Fruit fly (Drosophila melanogaster) whole organism, embryonic: ENCODE data around the gene CG3014.

ENCODE experiments used
- B-H2 ChIP-seq: fragments of 200-800 bp; sonication (Bioruptor generic); optimal IDR thresholded peaks from 2 replicates; lab custom pipeline; 2018; ENCODE audit warnings: missing biosample characterization, mild to moderate bottlenecking, missing genetic modification characterization
- CG11093 ChIP-seq: fragments of 200-800 bp; sonication (Bioruptor generic); IDR thresholded peaks from 3 replicates; pipeline ENCODE4 v1.3.6; 2022; ENCODE audit warnings: missing biosample characterization, missing genetic modification characterization
- CG11560 ChIP-seq: fragments of 200-800 bp; sonication (Bioruptor generic); IDR thresholded peaks from 3 replicates; pipeline ENCODE4 v1.3.6; 2022; ENCODE audit warnings: missing biosample characterization, missing genetic modification characterization
- CG1233 ChIP-seq: fragments of 200-800 bp; sonication (Bioruptor generic); optimal IDR thresholded peaks from 4 replicates; lab custom pipeline; 2018; ENCODE audit warnings: missing biosample characterization, mild to moderate bottlenecking, missing genetic modification characterization
- CG12769 ChIP-seq: fragments of 200-800 bp; sonication (Bioruptor generic); optimal IDR thresholded peaks from 2 replicates; lab custom pipeline; 2019; ENCODE audit warnings: missing biosample characterization, mild to moderate bottlenecking, missing genetic modification characterization, moderate library complexity
- CG15269 ChIP-seq: fragments of 200-800 bp; sonication (Bioruptor generic); optimal IDR thresholded peaks from 2 replicates; lab custom pipeline; 2018; ENCODE audit warnings: missing biosample characterization, mild to moderate bottlenecking, missing genetic modification characterization, moderate library complexity
- CG1529 ChIP-seq: fragments of 200-800 bp; sonication (Bioruptor generic); optimal IDR thresholded peaks from 3 replicates; lab custom pipeline; 2018; ENCODE audit warnings: missing biosample characterization, missing genetic modification characterization
- CG15601 ChIP-seq: fragments of 200-800 bp; sonication (Bioruptor generic); optimal IDR thresholded peaks from 3 replicates; lab custom pipeline; 2019; ENCODE audit warnings: missing biosample characterization, mild to moderate bottlenecking, missing genetic modification characterization, moderate library complexity
- CG16779 ChIP-seq: fragments of 200-800 bp; sonication (Bioruptor generic); IDR thresholded peaks from 2 replicates; pipeline ENCODE4 v1.3.6; 2022; ENCODE audit warnings: missing biosample characterization, missing genetic modification characterization
- CG17328 ChIP-seq: fragments of 200-800 bp; sonication (Bioruptor generic); IDR thresholded peaks from 2 replicates; pipeline ENCODE4 v1.3.6; 2022; ENCODE audit warnings: missing biosample characterization, missing genetic modification characterization
- CG31365 ChIP-seq: fragments of 200-800 bp; sonication (Bioruptor generic); optimal IDR thresholded peaks from 2 replicates; lab custom pipeline; 2018; ENCODE audit warnings: missing biosample characterization, mild to moderate bottlenecking, missing genetic modification characterization
- CG3281 ChIP-seq: fragments of 200-800 bp; sonication (Bioruptor generic); optimal IDR thresholded peaks from 3 replicates; lab custom pipeline; 2017; ENCODE audit warnings: missing biosample characterization, mild to moderate bottlenecking, missing genetic modification characterization
- CG3407 ChIP-seq: fragments of 200-800 bp; sonication (Bioruptor generic); optimal IDR thresholded peaks from 2 replicates; lab custom pipeline; 2018; ENCODE audit warnings: missing biosample characterization, mild to moderate bottlenecking, missing genetic modification characterization
- CG34224 ChIP-seq: fragments of 200-800 bp; sonication (Bioruptor generic); IDR thresholded peaks from 3 replicates; pipeline ENCODE4 v1.3.6; 2022; ENCODE audit warnings: missing biosample characterization, missing genetic modification characterization; ENCODE audit not compliant: partially characterized antibody
- CG3726 ChIP-seq: fragments of 200-800 bp; sonication (Bioruptor generic); IDR thresholded peaks from 3 replicates; pipeline ENCODE4, ENCODE4 v1.3.6; 2022; ENCODE audit warnings: missing biosample characterization, missing genetic modification characterization
- CG42726 ChIP-seq: fragments of 200-800 bp; sonication (Bioruptor generic); IDR thresholded peaks from 2 replicates; pipeline ENCODE4 v1.3.6; 2022; ENCODE audit warnings: missing biosample characterization, missing genetic modification characterization; ENCODE audit not compliant: partially characterized antibody
- CG4854 ChIP-seq: fragments of 200-800 bp; sonication (Bioruptor generic); optimal IDR thresholded peaks from 2 replicates; lab custom pipeline; 2016; ENCODE audit warnings: missing biosample characterization, missing genetic modification characterization, inconsistent platforms
- CG6765 ChIP-seq: fragments of 200-800 bp; sonication (Bioruptor generic); optimal IDR thresholded peaks from 3 replicates; lab custom pipeline; 2017; ENCODE audit warnings: missing biosample characterization, mild to moderate bottlenecking, missing genetic modification characterization
- CG6791 ChIP-seq: fragments of 200-800 bp; sonication (Bioruptor generic); IDR thresholded peaks from 3 replicates; pipeline ENCODE4 v1.3.6; 2022; ENCODE audit warnings: missing biosample characterization, missing genetic modification characterization; ENCODE audit not compliant: partially characterized antibody
- CG8290 ChIP-seq, 3 experiments: fragments of 200-800 bp; sonication (Bioruptor generic); optimal IDR thresholded peaks; 2 replicates each; lab custom pipeline; 2016 to 2019; ENCODE audit warnings: missing biosample characterization in 3 of 3, missing genetic modification characterization in 3 of 3, mild to moderate bottlenecking in 2 of 3, moderate library complexity in 1 of 3
- CG8359 ChIP-seq: fragments of 200-800 bp; sonication (Bioruptor generic); optimal IDR thresholded peaks from 2 replicates; lab custom pipeline; 2017; ENCODE audit warnings: missing biosample characterization, mild to moderate bottlenecking, missing genetic modification characterization, borderline replicate concordance
- CG9215 ChIP-seq: fragments of 200-800 bp; sonication (Bioruptor generic); IDR thresholded peaks from 2 replicates; pipeline ENCODE4 v1.3.6; 2022; ENCODE audit warnings: missing biosample characterization, missing genetic modification characterization
- CTCF ChIP-seq: fragments of 200-800 bp; sonication (Bioruptor generic); optimal IDR thresholded peaks from 2 replicates; lab custom pipeline; 2017; ENCODE audit warnings: missing biosample characterization, mild to moderate bottlenecking, missing genetic modification characterization, moderate library complexity
- Camta ChIP-seq: fragments of 200-800 bp; sonication (Bioruptor generic); optimal IDR thresholded peaks from 2 replicates; lab custom pipeline; 2016; ENCODE audit warnings: missing biosample characterization, missing genetic modification characterization
- Dfd ChIP-seq, 2 experiments: fragments of >200 bp; optimal IDR thresholded peaks; 2 replicates each; lab custom pipeline; 2017; ENCODE audit warnings: missing biosample characterization in 2 of 2, missing genetic modification characterization in 2 of 2
- Dll ChIP-seq: fragments of 200-800 bp; sonication (Bioruptor generic); IDR thresholded peaks from 4 replicates; pipeline ENCODE4 v1.3.6; 2022; ENCODE audit warnings: missing biosample characterization, missing genetic modification characterization; ENCODE audit not compliant: partially characterized antibody
- Doc2 ChIP-seq: fragments of 200-800 bp; sonication (Bioruptor generic); IDR thresholded peaks from 2 replicates; pipeline ENCODE4 v1.3.6; 2022; ENCODE audit warnings: missing biosample characterization, missing genetic modification characterization
- Drgx ChIP-seq: fragments of 200-800 bp; sonication (Bioruptor generic); IDR thresholded peaks from 2 replicates; pipeline ENCODE4 v1.3.6; 2022; ENCODE audit warnings: missing biosample characterization, missing genetic modification characterization
- Elba2 ChIP-seq: fragments of 200-800 bp; sonication (Bioruptor generic); optimal IDR thresholded peaks from 3 replicates; lab custom pipeline; 2016; ENCODE audit warnings: missing biosample characterization, missing genetic modification characterization
- Hr3 ChIP-seq: fragments of 200-800 bp; sonication (Bioruptor generic); optimal IDR thresholded peaks from 3 replicates; lab custom pipeline; 2016; ENCODE audit warnings: missing biosample characterization, missing genetic modification characterization
- Hr39 ChIP-seq: fragments of >200 bp; optimal IDR thresholded peaks from 2 replicates; lab custom pipeline; 2017
- Lhr ChIP-seq: fragments of 200-800 bp; sonication (Bioruptor generic); optimal IDR thresholded peaks from 3 replicates; lab custom pipeline; 2017; ENCODE audit warnings: mild to moderate bottlenecking, missing biosample characterization, missing genetic modification reagents, missing genetic modification characterization
- Meics ChIP-seq: fragments of 200-800 bp; sonication (Bioruptor generic); optimal IDR thresholded peaks from 2 replicates; lab custom pipeline; 2017; ENCODE audit warnings: missing biosample characterization, mild to moderate bottlenecking, missing genetic modification characterization
- Six4 ChIP-seq: fragments of 200-800 bp; sonication (Bioruptor generic); optimal IDR thresholded peaks from 2 replicates; lab custom pipeline; 2016; ENCODE audit warnings: missing biosample characterization, missing genetic modification characterization
- Xrp1 ChIP-seq: fragments of 200-800 bp; sonication (Bioruptor generic); IDR thresholded peaks from 2 replicates; pipeline ENCODE4 v1.3.6; 2022; ENCODE audit warnings: missing biosample characterization, missing genetic modification characterization
- bowl ChIP-seq: fragments of 200-800 bp; sonication (Bioruptor generic); IDR thresholded peaks from 2 replicates; pipeline ENCODE4 v1.3.6; 2022; ENCODE audit warnings: missing biosample characterization, missing genetic modification characterization
- cas ChIP-seq: fragments of 200-800 bp; sonication (Bioruptor generic); IDR thresholded peaks from 2 replicates; pipeline ENCODE4 v1.3.6; 2022; ENCODE audit warnings: missing biosample characterization, missing genetic modification characterization
- chinmo ChIP-seq: fragments of 200-800 bp; sonication (Bioruptor generic); IDR thresholded peaks from 4 replicates; pipeline ENCODE4 v1.3.6; 2022; ENCODE audit warnings: missing biosample characterization, missing genetic modification characterization; ENCODE audit not compliant: partially characterized antibody
- crc ChIP-seq: fragments of 200-800 bp; sonication (Bioruptor generic); optimal IDR thresholded peaks from 2 replicates; lab custom pipeline; 2016; ENCODE audit warnings: missing biosample characterization, missing genetic modification characterization
- dpn ChIP-seq, 2 experiments: fragments of 200-800 bp; sonication (Bioruptor generic); optimal IDR thresholded peaks; 3 replicates each; lab custom pipeline; 2016; ENCODE audit warnings: missing biosample characterization in 2 of 2, missing genetic modification characterization in 2 of 2
- eyg ChIP-seq: fragments of 200-800 bp; sonication (Bioruptor generic); optimal IDR thresholded peaks from 3 replicates; lab custom pipeline; 2016; ENCODE audit warnings: missing biosample characterization, missing genetic modification characterization
- fd64A ChIP-seq: fragments of 200-800 bp; sonication (Bioruptor generic); optimal IDR thresholded peaks from 3 replicates; lab custom pipeline; 2018; ENCODE audit warnings: missing biosample characterization, mild to moderate bottlenecking, missing genetic modification characterization
- inv ChIP-seq: fragments of 200-800 bp; sonication (Bioruptor generic); IDR thresholded peaks from 2 replicates; pipeline ENCODE4 v1.3.6; 2022; ENCODE audit warnings: missing biosample characterization, missing genetic modification characterization; ENCODE audit not compliant: partially characterized antibody
- lola ChIP-seq, 3 experiments: fragments of >200 bp in 2 of 3; fragments of 200-800 bp in 1 of 3; sonication (Bioruptor generic) in 1 of 3; optimal IDR thresholded peaks; 2 replicates each; lab custom pipeline; 2017 to 2019; ENCODE audit warnings: missing biosample characterization in 3 of 3, missing genetic modification characterization in 3 of 3, mild to moderate bottlenecking in 1 of 3, moderate library complexity in 1 of 3
- nerfin-2 ChIP-seq: fragments of 200-800 bp; sonication (Bioruptor generic); IDR thresholded peaks from 2 replicates; pipeline ENCODE4 v1.3.6; 2022; ENCODE audit warnings: missing biosample characterization, missing genetic modification characterization; ENCODE audit not compliant: partially characterized antibody
- pho ChIP-seq: fragments of 200-800 bp; sonication (Bioruptor generic); optimal IDR thresholded peaks from 2 replicates; lab custom pipeline; 2016; ENCODE audit warnings: missing biosample characterization, missing genetic modification characterization
- psq ChIP-seq: fragments of 200-800 bp; sonication (Bioruptor generic); optimal IDR thresholded peaks from 2 replicates; lab custom pipeline; 2017; ENCODE audit warnings: missing biosample characterization, missing genetic modification characterization
- repo ChIP-seq: fragments of 200-800 bp; sonication (Bioruptor generic); optimal IDR thresholded peaks from 2 replicates; lab custom pipeline; 2016; ENCODE audit warnings: missing biosample characterization, missing genetic modification characterization
- schlank ChIP-seq: fragments of 200-800 bp; sonication (Bioruptor generic); optimal IDR thresholded peaks from 2 replicates; lab custom pipeline; 2018; ENCODE audit warnings: missing biosample characterization, mild to moderate bottlenecking, missing genetic modification characterization
- slou ChIP-seq: fragments of 200-800 bp; sonication (Bioruptor generic); optimal IDR thresholded peaks from 3 replicates; lab custom pipeline; 2016; ENCODE audit warnings: missing biosample characterization, missing genetic modification characterization
- sqz ChIP-seq: fragments of 200-800 bp; sonication (Bioruptor generic); optimal IDR thresholded peaks from 3 replicates; lab custom pipeline; 2018; ENCODE audit warnings: missing biosample characterization, mild to moderate bottlenecking, missing genetic modification characterization
- yki ChIP-seq: fragments of >200 bp; optimal IDR thresholded peaks from 3 replicates; lab custom pipeline; 2018

CG3014 gene

DNA sequence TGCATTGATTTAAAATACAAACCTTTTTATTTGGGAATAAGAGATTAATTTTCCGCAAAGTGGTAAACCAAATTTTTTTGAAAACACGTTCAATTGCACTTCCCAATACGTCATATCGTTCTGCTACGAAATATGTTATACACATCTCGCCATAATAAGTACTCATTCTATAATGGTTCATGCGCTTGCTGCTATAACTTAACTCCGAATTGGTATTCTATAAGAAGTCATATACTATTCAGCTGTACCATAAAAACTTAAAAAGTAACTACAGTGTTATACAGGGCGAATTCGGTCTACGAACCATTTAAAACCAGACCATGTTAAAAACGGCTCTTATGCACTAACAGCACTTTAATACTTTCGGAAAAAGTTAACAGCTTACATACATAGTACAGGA, 23.0 kb downstream of the CG3014 start (continued):
- TF ChIP-seq Hr3 (GFP tag; lab: Kevin White, UChicago) (no peak), Drgx (GFP tag; lab: Robert Waterston, UW) (peak; percentile 44), Hr39 (lab: Kevin White, UChicago) (no peak), CG11093 (no peak), B-H2 (GFP tag; lab: Kevin White, UChicago) (no peak), fd64A (GFP tag; lab: Kevin White, UChicago) (peak; percentile 34), nerfin-2 (no peak), CG9215 (GFP tag; lab: Robert Waterston, UW) (no peak), bowl (GFP tag; lab: Robert Waterston, UW) (no peak), CG42726 (GFP tag; lab: Robert Waterston, UW) (no peak), Xrp1 (GFP tag; lab: Robert Waterston, UW) (no peak), Six4 (GFP tag; lab: Kevin White, UChicago) (no peak), CG3726 (GFP tag; lab: Robert Waterston, UW) (no peak), CG31365 (no peak), Dfd (GFP tag; optimal IDR thresholded peaks at IDR 0.05; lab: Kevin White, UChicago) (no peak), schlank (no peak), Dll (GFP tag; lab: Robert Waterston, UW) (no peak), CG16779 (GFP tag; lab: Robert Waterston, UW) (no peak), CG15601 (tag; lab: Kevin White, UChicago) (peak; percentile 37), CG1529 (GFP tag; lab: Kevin White, UChicago) (peak; percentile 17), yki (no peak), Elba2 (GFP tag; lab: Kevin White, UChicago) (no peak), repo (GFP tag; lab: Kevin White, UChicago) (no peak), Lhr (GFP tag; lab: Kevin White, UChicago) (peak; percentile 39), Camta (no peak), Meics (GFP tag; lab: Kevin White, UChicago) (peak; percentile 20), CG1233 (GFP tag; lab: Kevin White, UChicago) (peak; percentile 57), CG34224 (GFP tag; lab: Robert Waterston, UW) (no peak), CG3281 (no peak), lola (GFP tag; optimal IDR thresholded peaks at IDR 0.05; lab: Kevin White, UChicago) (no peak), inv (no peak), CG8290 (GFP tag; optimal IDR thresholded peaks at IDR 0.05; lab: Kevin White, UChicago) (no peak), CG8290 (tag; optimal IDR thresholded peaks at IDR 0.05; lab: Kevin White, UChicago) (peak in 1 of 2 experiments; percentile 18), CG15269 (tag; lab: Kevin White, UChicago) (peak; percentile 50), cas (GFP tag; lab: Robert Waterston, UW) (no peak), psq (no peak), CG12769 (tag; lab: Kevin White, UChicago) (no peak), slou (no peak), crc (no peak), CG4854 (GFP tag; lab: Kevin White, UChicago) (no peak), CG8359 (peak; percentile 30), Doc2 (no peak), CG6791 (GFP tag; lab: Robert Waterston, UW) (no peak), pho (no peak), CG17328 (GFP tag; lab: Robert Waterston, UW) (peak; percentile 58; the same call in 1 of the 2 replicates), eyg (GFP tag; lab: Kevin White, UChicago) (no peak), dpn (GFP tag; optimal IDR thresholded peaks at IDR 0.05; lab: Kevin White, UChicago) (no peak), CG11560 (tag; lab: Robert Waterston, UW) (no peak), CG6765 (no peak), CG3407 (GFP tag; lab: Kevin White, UChicago) (peak; percentile 28), chinmo (GFP tag; lab: Robert Waterston, UW) (0 out of 4 replicates have a peak, but pooled peaks have one; percentile 38), sqz (GFP tag; lab: Kevin White, UChicago) (no peak), CTCF (GFP tag; lab: Kevin White, UChicago) (peak; percentile 74)
